Fruit fly (Drosophila melanogaster): ENCODE results near the gene Unc-76.

Unc-76 gene

dm6 chrX:2061119-2061518 lies 19.3 kb upstream of the Unc-76 start (continued):
- TF ChIP-seq Hsf (GFP tag; optimal IDR thresholded peaks at IDR 0.05) (peak; percentile 23), psq (GFP tag; optimal IDR thresholded peaks at IDR 0.05) (no peak), CG10274 (GFP tag; optimal IDR thresholded peaks at IDR 0.05) (peak; percentile 8), peb (GFP tag; IDR thresholded peaks at IDR 0.05) (no peak), Hr78 (GFP tag; optimal IDR thresholded peaks at IDR 0.05) (peak in 1 of 2 experiments; percentile 18), CG9437 (GFP tag; optimal IDR thresholded peaks at IDR 0.05) (peak; percentile 41), Oaz (GFP tag; IDR thresholded peaks at IDR 0.05) (no peak), CG30020 (tag; optimal IDR thresholded peaks at IDR 0.05) (peak; percentile 25), bab2 (GFP tag; optimal IDR thresholded peaks at IDR 0.05) (no peak), CG4424 (GFP tag; optimal IDR thresholded peaks at IDR 0.05) (peak; percentile 23), nerfin-1 (tag; optimal IDR thresholded peaks at IDR 0.05) (peak; percentile 66), gfzf (GFP tag; optimal IDR thresholded peaks at IDR 0.05) (no peak), CG11085 (GFP tag; IDR thresholded peaks at IDR 0.05) (no peak), CG11696 (GFP tag; IDR thresholded peaks at IDR 0.05) (no peak), CG12219 (GFP tag; optimal IDR thresholded peaks at IDR 0.05) (peak; percentile 49), CG13624 (GFP tag; optimal IDR thresholded peaks at IDR 0.05) (peak; percentile 10), esg (GFP tag; conservative IDR thresholded peaks at IDR 0.05) (no peak), ems (GFP tag; optimal IDR thresholded peaks at IDR 0.05) (no peak), sug (tag; optimal IDR thresholded peaks at IDR 0.05) (peak; percentile 50), Atf6 (GFP tag; IDR thresholded peaks at IDR 0.05) (0 out of 2 replicates have a peak, but pooled peaks have one; percentile 24), CG14050 (GFP tag; IDR thresholded peaks at IDR 0.05) (no peak), Tbp (GFP tag; optimal IDR thresholded peaks at IDR 0.05) (no peak), CG15011 (GFP tag; optimal IDR thresholded peaks at IDR 0.05) (peak; percentile 35), seq (GFP tag; IDR thresholded peaks at IDR 0.05) (no peak), Aef1 (GFP tag; IDR thresholded peaks at IDR 0.05) (no peak), scrt (GFP tag; optimal IDR thresholded peaks at IDR 0.05) (peak; percentile 34), CG3065 (GFP tag; optimal IDR thresholded peaks at IDR 0.05) (no peak), CG4617 (GFP tag; optimal IDR thresholded peaks at IDR 0.05; ENCODE audit: borderline replicate concordance) (no peak), CG16863 (GFP tag; optimal IDR thresholded peaks at IDR 0.05) (peak; percentile 18), Mrtf (GFP tag; IDR thresholded peaks at IDR 0.05) (0 out of 3 replicates have a peak, but pooled peaks have one; percentile 17), Taf1 (GFP tag; IDR thresholded peaks at IDR 0.05) (no peak), gce (GFP tag; IDR thresholded peaks at IDR 0.05) (no peak), CG17385 (GFP tag; optimal IDR thresholded peaks at IDR 0.05) (peak; percentile 65), BtbVII (GFP tag; optimal IDR thresholded peaks at IDR 0.05) (peak; percentile 36), Hmr (GFP tag; optimal IDR thresholded peaks at IDR 0.05) (peak; percentile 44), CG2712 (tag; optimal IDR thresholded peaks at IDR 0.05) (peak; percentile 60), ac (GFP tag; optimal IDR thresholded peaks at IDR 0.05) (peak; percentile 5), mld (GFP tag; IDR thresholded peaks at IDR 0.05; ENCODE audit: partially characterized antibody) (no peak), CG42726 (GFP tag; IDR thresholded peaks at IDR 0.05; ENCODE audit: partially characterized antibody) (no peak), Blimp-1 (GFP tag; optimal IDR thresholded peaks at IDR 0.05) (peak; percentile 42), CG10209 (GFP tag; optimal IDR thresholded peaks at IDR 0.05) (peak; percentile 35), Nf-YB (GFP tag; optimal IDR thresholded peaks at IDR 0.05) (peak; percentile 18), YL-1 (GFP tag; optimal IDR thresholded peaks at IDR 0.05) (peak; percentile 18), pan (optimal IDR thresholded peaks at IDR 0.05) (no peak), pan (GFP tag; optimal IDR thresholded peaks at IDR 0.05 in 1 of 2, IDR thresholded peaks at IDR 0.05 in 1 of 2) (peak in 1 of 2 experiments; percentile 31), pita (GFP tag; optimal IDR thresholded peaks at IDR 0.05) (no peak), CG15073 (GFP tag; optimal IDR thresholded peaks at IDR 0.05) (no peak), BEAF-32 (GFP tag; optimal IDR thresholded peaks at IDR 0.05) (no peak), CG10267 (tag; optimal IDR thresholded peaks at IDR 0.05) (peak; percentile 40), kah (GFP tag; optimal IDR thresholded peaks at IDR 0.05) (peak; percentile 36), cg (GFP tag; optimal IDR thresholded peaks at IDR 0.05) (peak; percentile 79)
